Worm (Caenorhabditis elegans) whole organism, mixed stage, embryonic: Measurements from ENCODE around the gene W08E12.7.

Source experiments
- lin-13 ChIP-seq: fragments of 150-350 bp; optimal IDR thresholded peaks from 2 replicates; lab custom pipeline; 2014; ENCODE audit warnings: missing biosample characterization, missing genetic modification characterization
- nhr-12 ChIP-seq: fragments of 150-350 bp; optimal IDR thresholded peaks from 2 replicates; lab custom pipeline; 2014; ENCODE audit warnings: missing biosample characterization, missing genetic modification characterization

ce11 chrIV:3250020-3250419, 44.9 kb upstream of the W08E12.7 start:
- TF ChIP-seq lin-13 (tag; lab: Kevin White, UChicago) (no peak), nhr-12 (tag; lab: Kevin White, UChicago) (no peak)
